Worm (Caenorhabditis elegans) whole organism, young adult: ENCODE data around the gene hrpa-2.
A peak's percentile ranks its signal among the peaks of the same experiment; 100 is the strongest.

Experiments
- F22D6.2 ChIP-seq: sonication (generic microtip); optimal IDR thresholded peaks from 2 replicates; lab custom pipeline; 2016; ENCODE audit warnings: mild to moderate bottlenecking, missing genetic modification characterization, missing compliant biosample characterization
- F39B2.1 ChIP-seq: fragments of 200-800 bp; sonication (Bioruptor generic); IDR thresholded peaks from 2 replicates; pipeline ENCODE4 v1.3.6; 2022; ENCODE audit warnings: missing genetic modification reagents, missing genetic modification characterization, missing compliant biosample characterization
- F49E8.2 ChIP-seq: sonication (generic microtip); optimal IDR thresholded peaks from 3 replicates; lab custom pipeline; 2017; ENCODE audit warnings: missing genetic modification characterization, mild to moderate bottlenecking, missing compliant biosample characterization, antibody characterized with exemption, moderate library complexity; ENCODE audit not compliant: insufficient read depth
- F55B11.4 ChIP-seq: sonication (generic microtip); optimal IDR thresholded peaks from 2 replicates; lab custom pipeline; 2016; ENCODE audit warnings: missing compliant biosample characterization, missing genetic modification characterization, borderline replicate concordance; ENCODE audit not compliant: insufficient read depth
- K11D2.4 ChIP-seq: fragments of 200-800 bp; sonication (Bioruptor generic); IDR thresholded peaks from 2 replicates; pipeline ENCODE4 v1.3.6; 2022; ENCODE audit warnings: missing genetic modification reagents, missing genetic modification characterization, missing compliant biosample characterization
- K12H6.12 ChIP-seq: fragments of 200-800 bp; sonication (Bioruptor generic); optimal IDR thresholded peaks from 2 replicates; lab custom pipeline; 2018; ENCODE audit warnings: mild to moderate bottlenecking, missing genetic modification characterization, missing compliant biosample characterization
- Y53F4B.3 ChIP-seq: fragments of 200-800 bp; sonication (Bioruptor generic); IDR thresholded peaks from 2 replicates; pipeline ENCODE4 v1.3.6; 2022; ENCODE audit warnings: missing genetic modification reagents, missing genetic modification characterization, missing compliant biosample characterization
- Y79H2A.3 ChIP-seq: fragments of 200-800 bp; sonication (Bioruptor generic); conservative IDR thresholded peaks from 2 replicates; pipeline ENCODE4 v1.3.6; 2022; ENCODE audit warnings: missing genetic modification reagents, missing genetic modification characterization, missing compliant biosample characterization
- attf-5 ChIP-seq: fragments of 200-800 bp; sonication (Bioruptor generic); optimal IDR thresholded peaks from 2 replicates; lab custom pipeline; 2018; ENCODE audit warnings: mild to moderate bottlenecking, missing genetic modification characterization, missing compliant biosample characterization
- ceh-27 ChIP-seq: fragments of 200-800 bp; sonication (Bioruptor generic); optimal IDR thresholded peaks from 2 replicates; lab custom pipeline; 2018; ENCODE audit warnings: mild to moderate bottlenecking, missing genetic modification characterization, moderate library complexity, missing compliant biosample characterization
- ceh-91 ChIP-seq: fragments of 200-800 bp; sonication (Bioruptor generic); IDR thresholded peaks from 2 replicates; pipeline ENCODE4 v1.3.6; 2022; ENCODE audit warnings: missing genetic modification reagents, missing genetic modification characterization, missing compliant biosample characterization
- die-1 ChIP-seq: sonication (generic microtip); optimal IDR thresholded peaks from 2 replicates; lab custom pipeline; 2016; ENCODE audit warnings: missing genotype, mild to moderate bottlenecking, missing genetic modification characterization, missing compliant biosample characterization
- dox-1 ChIP-seq: fragments of 200-800 bp; sonication (Bioruptor generic); IDR thresholded peaks from 2 replicates; pipeline ENCODE4 v1.3.6; 2022; ENCODE audit warnings: missing genetic modification reagents, missing genetic modification characterization, missing compliant biosample characterization
- dpl-1 ChIP-seq: fragments of 150-350 bp; optimal IDR thresholded peaks from 2 replicates; lab custom pipeline; 2014; ENCODE audit warnings: missing biosample characterization, missing genetic modification reagents, missing genetic modification characterization
- efl-1 ChIP-seq: fragments of 150-350 bp; optimal IDR thresholded peaks from 2 replicates; lab custom pipeline; 2014; ENCODE audit warnings: missing biosample characterization, missing genetic modification reagents, missing genetic modification characterization
- ets-4 ChIP-seq: fragments of 200-800 bp; sonication (Bioruptor generic); optimal IDR thresholded peaks from 2 replicates; lab custom pipeline; 2018; ENCODE audit warnings: mild to moderate bottlenecking, missing genetic modification characterization, missing compliant biosample characterization
- hlh-12 ChIP-seq: sonication (generic microtip); optimal IDR thresholded peaks from 2 replicates; lab custom pipeline; 2016; ENCODE audit warnings: missing genetic modification characterization, missing compliant biosample characterization
- hmg-1.2 ChIP-seq: fragments of 200-800 bp; sonication (Bioruptor generic); IDR thresholded peaks from 2 replicates; pipeline ENCODE4 v1.3.6; 2022; ENCODE audit warnings: missing genetic modification reagents, missing genetic modification characterization, missing compliant biosample characterization
- hsf-1 ChIP-seq: fragments of 200-800 bp; sonication (Bioruptor generic); IDR thresholded peaks from 2 replicates; pipeline ENCODE4 v1.3.6; 2022; ENCODE audit warnings: missing genetic modification reagents, missing genetic modification characterization, missing compliant biosample characterization
- lin-26 ChIP-seq: fragments of 200-800 bp; sonication (Bioruptor generic); IDR thresholded peaks from 2 replicates; pipeline ENCODE4 v1.3.6; 2022; ENCODE audit warnings: missing genetic modification reagents, missing genetic modification characterization, missing compliant biosample characterization
- lin-40 ChIP-seq: sonication (generic microtip); optimal IDR thresholded peaks from 2 replicates; lab custom pipeline; 2016; ENCODE audit warnings: missing genetic modification characterization, mild to moderate bottlenecking, missing compliant biosample characterization, missing genotype, missing genetic modification reagents
- lsy-27 ChIP-seq: sonication (generic microtip); optimal IDR thresholded peaks from 2 replicates; lab custom pipeline; 2017; ENCODE audit warnings: missing genetic modification characterization, mild to moderate bottlenecking, missing compliant biosample characterization, antibody characterized with exemption, missing genotype, borderline replicate concordance; ENCODE audit not compliant: insufficient read depth
- madf-10 ChIP-seq: sonication (generic microtip); optimal IDR thresholded peaks from 2 replicates; lab custom pipeline; 2016; ENCODE audit warnings: mild to moderate bottlenecking, missing genetic modification characterization, missing compliant biosample characterization
- madf-8 ChIP-seq: fragments of 200-800 bp; sonication (Bioruptor generic); conservative IDR thresholded peaks from 2 replicates; pipeline ENCODE4 v1.3.6; 2022; ENCODE audit warnings: missing genetic modification reagents, missing genetic modification characterization, missing compliant biosample characterization
- mcd-1 ChIP-seq: fragments of 200-800 bp; sonication (Bioruptor generic); IDR thresholded peaks from 2 replicates; pipeline ENCODE4 v1.3.6; 2022; ENCODE audit warnings: missing genetic modification reagents, missing genetic modification characterization, missing compliant biosample characterization
- nfya-1 ChIP-seq: sonication (generic microtip); optimal IDR thresholded peaks from 2 replicates; lab custom pipeline; 2017; ENCODE audit warnings: antibody characterized with exemption, missing compliant biosample characterization, missing genetic modification characterization, borderline replicate concordance; ENCODE audit not compliant: insufficient read depth
- nhr-27 ChIP-seq: fragments of 200-800 bp; sonication (Bioruptor generic); optimal IDR thresholded peaks from 2 replicates; lab custom pipeline; 2018; ENCODE audit warnings: mild to moderate bottlenecking, missing genetic modification characterization, moderate library complexity, missing compliant biosample characterization
- nhr-80 ChIP-seq: sonication (generic microtip); optimal IDR thresholded peaks from 2 replicates; lab custom pipeline; 2016; ENCODE audit warnings: missing genetic modification characterization, missing compliant biosample characterization
- pbrm-1 ChIP-seq: fragments of 200-800 bp; sonication (Bioruptor generic); IDR thresholded peaks from 2 replicates; pipeline ENCODE4 v1.3.6; 2022; ENCODE audit warnings: missing genetic modification reagents, missing genetic modification characterization, missing compliant biosample characterization
- pha-4 ChIP-seq: fragments of 150-350 bp; sonication (generic microtip); optimal IDR thresholded peaks from 2 replicates; lab custom pipeline; 2014; ENCODE audit warnings: missing biosample characterization, missing genetic modification reagents, missing genetic modification characterization
- sdz-38 ChIP-seq: sonication (generic microtip); optimal IDR thresholded peaks from 2 replicates; lab custom pipeline; 2016; ENCODE audit warnings: missing genotype, missing genetic modification characterization, missing compliant biosample characterization
- snpc-3.4 ChIP-seq: sonication (generic microtip); optimal IDR thresholded peaks from 2 replicates; lab custom pipeline; 2017; ENCODE audit warnings: missing genetic modification characterization, mild to moderate bottlenecking, missing compliant biosample characterization, antibody characterized with exemption, moderate library complexity, missing genotype, missing genetic modification reagents
- tlf-1 ChIP-seq: fragments of 200-800 bp; sonication (Bioruptor generic); optimal IDR thresholded peaks from 2 replicates; lab custom pipeline; 2018; ENCODE audit warnings: mild to moderate bottlenecking, missing genetic modification characterization, missing compliant biosample characterization
- zfh-2 ChIP-seq: fragments of 200-800 bp; sonication (Bioruptor generic); conservative IDR thresholded peaks from 2 replicates; pipeline ENCODE4 v1.3.6; 2022; ENCODE audit warnings: missing genetic modification reagents, missing genetic modification characterization, missing compliant biosample characterization
- zim-3 ChIP-seq: sonication (generic microtip); optimal IDR thresholded peaks from 2 replicates; lab custom pipeline; 2017; ENCODE audit warnings: mild to moderate bottlenecking, missing genetic modification characterization, moderate library complexity, missing compliant biosample characterization
- ztf-22 ChIP-seq: fragments of 200-800 bp; sonication (Bioruptor generic); optimal IDR thresholded peaks from 2 replicates; lab custom pipeline; 2018; ENCODE audit warnings: mild to moderate bottlenecking, missing genetic modification characterization, moderate library complexity, missing compliant biosample characterization

Gene hrpa-2

DNA sequence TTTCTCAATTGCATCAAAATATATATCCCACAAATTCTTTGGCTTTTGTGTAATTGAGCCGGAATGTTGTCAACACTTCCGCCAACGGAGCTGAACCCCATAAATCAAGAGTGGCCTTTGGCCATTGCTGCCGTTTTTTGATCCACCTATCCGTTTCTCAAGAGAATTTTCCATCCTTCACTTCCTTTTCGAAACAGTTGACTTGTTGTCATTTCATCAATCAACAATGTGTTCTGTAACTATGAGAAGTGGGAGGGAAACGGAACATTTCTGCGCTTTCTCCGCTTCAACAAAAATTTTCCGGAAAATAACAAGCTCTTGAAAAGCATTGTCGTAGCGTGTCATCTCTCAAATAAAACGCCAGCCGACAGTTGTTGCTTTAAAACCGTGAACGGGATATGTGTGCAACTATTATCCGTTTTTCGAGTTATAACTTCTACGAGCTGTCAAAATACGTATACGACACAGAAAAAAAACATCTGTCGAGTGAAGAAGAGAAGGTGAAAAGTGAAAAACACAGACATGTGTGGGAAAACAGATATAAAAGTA lies 16.3 kb upstream of the hrpa-2 start:
- TF ChIP-seq snpc-3.4 (tag; lab: Kevin White, UChicago) (no peak), lsy-27 (tag; lab: Kevin White, UChicago) (no peak), mcd-1 (no peak), pha-4 (no peak), sdz-38 (tag; lab: Kevin White, UChicago) (no peak), hsf-1 (GFP tag; lab: Robert Waterston, UW) (no peak), ceh-91 (GFP tag; lab: Robert Waterston, UW) (no peak), lin-40 (tag; lab: Kevin White, UChicago) (no peak)

- peak; percentile 34 for TF ChIP-seq K12H6.12
- TF ChIP-seq pbrm-1 (GFP tag; lab: Robert Waterston, UW): no peak
- TF ChIP-seq madf-8 (GFP tag; lab: Robert Waterston, UW): no peak
Measured at ce11 chrX:5201860-5202259, 14.3 kb upstream of the hrpa-2 start.

DNA sequence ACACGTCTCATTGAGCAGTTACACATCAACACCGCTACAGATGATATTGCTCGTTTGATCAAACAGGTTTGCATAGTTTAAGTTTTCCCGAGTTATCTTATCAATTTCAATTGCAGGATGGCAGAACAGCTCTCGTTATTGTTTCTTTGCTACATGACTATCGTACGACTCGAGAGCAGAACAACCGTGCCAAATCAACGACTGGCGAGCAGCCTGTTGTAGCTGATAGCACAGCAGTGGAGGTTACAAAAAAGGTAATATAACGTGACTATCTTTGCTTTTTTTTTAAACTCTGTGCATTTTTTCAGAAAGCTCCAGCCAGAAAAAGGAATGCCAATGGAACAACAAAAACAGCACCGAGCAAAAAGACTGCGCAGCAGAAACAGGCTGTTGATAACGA lies 13.8 kb upstream of the hrpa-2 start:
- TF ChIP-seq madf-10 (tag; lab: Kevin White, UChicago): no peak
- peak; percentile 41 for TF ChIP-seq nhr-80 (tag; lab: Kevin White, UChicago)
- no peak for TF ChIP-seq nhr-27 (tag; lab: Kevin White, UChicago)
- no peak for TF ChIP-seq Y79H2A.3 (GFP tag; lab: Robert Waterston, UW)
- TF ChIP-seq Y53F4B.3 (GFP tag; lab: Robert Waterston, UW): no peak
- TF ChIP-seq, all 124 proteins: peak for 1

DNA sequence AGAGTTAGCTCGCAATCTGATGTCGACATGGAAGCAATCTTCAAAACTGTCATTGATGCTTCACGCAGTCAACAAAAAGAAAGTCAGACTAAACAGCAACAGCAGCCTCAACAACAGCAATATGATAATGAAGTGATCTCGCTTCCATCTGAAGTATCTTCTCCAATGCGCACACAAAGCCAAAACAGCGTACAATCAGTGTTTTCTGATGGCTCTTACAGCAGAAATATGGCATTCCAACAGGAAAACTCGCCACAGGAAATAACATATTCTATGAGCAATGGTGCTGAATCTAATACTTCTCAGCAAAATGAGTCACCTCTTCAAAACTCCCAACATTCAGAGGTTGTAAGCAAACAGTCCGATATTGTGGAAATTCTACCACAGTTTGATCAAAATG lies 13.2 kb upstream of the hrpa-2 start:
- TF ChIP-seq Y79H2A.3 (GFP tag; lab: Robert Waterston, UW) (no peak), K11D2.4 (no peak), lin-26 (GFP tag; lab: Robert Waterston, UW) (no peak)

ce11 chrX:5205561-5205960 lies 10.6 kb upstream of the hrpa-2 start, which contains the start of gene H28G03.2:
TSS of gene H28G03.2 (plus strand) at chrX:5205760.
- TF ChIP-seq dox-1 (GFP tag; lab: Robert Waterston, UW) (peak; percentile 52), ztf-22 (GFP tag; lab: Kevin White, UChicago) (no peak), ceh-27 (GFP tag; lab: Kevin White, UChicago) (peak; percentile 40), nhr-80 (tag; lab: Kevin White, UChicago) (peak; percentile 39), lsy-27 (tag; lab: Kevin White, UChicago) (no peak), F49E8.2 (tag; lab: Kevin White, UChicago) (no peak), tlf-1 (GFP tag; lab: Kevin White, UChicago) (no peak), F55B11.4 (tag; lab: Kevin White, UChicago) (no peak), ets-4 (GFP tag; lab: Kevin White, UChicago) (no peak), F22D6.2 (tag; lab: Kevin White, UChicago) (no peak), dpl-1 (GFP tag; lab: Kevin White, UChicago) (no peak), hmg-1.2 (GFP tag; lab: Robert Waterston, UW) (peak; percentile 59; the same call in 1 of the 2 replicates), hlh-12 (tag; lab: Kevin White, UChicago) (no peak), zim-3 (tag; lab: Kevin White, UChicago) (no peak), attf-5 (GFP tag; lab: Kevin White, UChicago) (peak; percentile 29), nfya-1 (tag; lab: Kevin White, UChicago) (no peak), Y79H2A.3 (GFP tag; lab: Robert Waterston, UW) (no peak), lin-26 (GFP tag; lab: Robert Waterston, UW) (no peak), zfh-2 (GFP tag; lab: Robert Waterston, UW) (peak; percentile 82), die-1 (tag; lab: Kevin White, UChicago) (no peak), F39B2.1 (GFP tag; lab: Robert Waterston, UW) (no peak), efl-1 (GFP tag; lab: Kevin White, UChicago) (no peak)
